Fruit fly (Drosophila melanogaster) whole organism, embryonic: ENCODE results near the gene CG1231.

Source experiments
- Atf6 ChIP-seq: fragments of 200-800 bp; sonication (Bioruptor generic); IDR thresholded peaks from 2 replicates; pipeline ENCODE4 v1.3.6; 2022; ENCODE audit warnings: missing biosample characterization, missing genetic modification characterization
- CG1024 ChIP-seq: fragments of 200-800 bp; sonication (Bioruptor generic); IDR thresholded peaks from 2 replicates; pipeline ENCODE4 v1.3.6; 2022; ENCODE audit warnings: missing biosample characterization, missing genetic modification characterization
- CG10274 ChIP-seq: fragments of 200-800 bp; sonication (Bioruptor generic); optimal IDR thresholded peaks from 3 replicates; lab custom pipeline; 2017; ENCODE audit warnings: missing biosample characterization, mild to moderate bottlenecking, missing genetic modification characterization
- CG10366 ChIP-seq: fragments of 200-800 bp; sonication (Bioruptor generic); IDR thresholded peaks from 2 replicates; pipeline ENCODE4 v1.3.6; 2022; ENCODE audit warnings: missing biosample characterization, missing genetic modification characterization
- CG12071 ChIP-seq: fragments of 200-800 bp; sonication (Bioruptor generic); optimal IDR thresholded peaks from 3 replicates; lab custom pipeline; 2018; ENCODE audit warnings: missing biosample characterization, mild to moderate bottlenecking, missing genetic modification characterization
- CG14860 ChIP-seq: fragments of 200-800 bp; sonication (Bioruptor generic); IDR thresholded peaks from 3 replicates; pipeline ENCODE4 v1.3.6; 2022; ENCODE audit warnings: missing biosample characterization, missing genetic modification characterization; ENCODE audit not compliant: partially characterized antibody
- CG15514 ChIP-seq: fragments of 200-800 bp; sonication (Bioruptor generic); optimal IDR thresholded peaks from 3 replicates; lab custom pipeline; 2017; ENCODE audit warnings: missing biosample characterization, missing genetic modification characterization, mild to moderate bottlenecking, moderate library complexity, missing genetic modification reagents
- CG16815 ChIP-seq: fragments of 200-800 bp; sonication (Bioruptor generic); optimal IDR thresholded peaks from 3 replicates; lab custom pipeline; 2017; ENCODE audit warnings: missing biosample characterization, mild to moderate bottlenecking, missing genetic modification characterization
- CG17912 ChIP-seq: fragments of 200-800 bp; sonication (Bioruptor generic); optimal IDR thresholded peaks from 2 replicates; lab custom pipeline; 2018; ENCODE audit warnings: missing biosample characterization, mild to moderate bottlenecking, missing genetic modification characterization
- CG1792 ChIP-seq: fragments of 200-800 bp; sonication (Bioruptor generic); optimal IDR thresholded peaks from 2 replicates; lab custom pipeline; 2016; ENCODE audit warnings: missing biosample characterization, missing genetic modification characterization
- CG18764 ChIP-seq: fragments of 200-800 bp; sonication (Bioruptor generic); optimal IDR thresholded peaks from 3 replicates; lab custom pipeline; 2016; ENCODE audit warnings: missing biosample characterization, missing genetic modification characterization
- CG30403 ChIP-seq: fragments of 200-800 bp; sonication (Bioruptor generic); optimal IDR thresholded peaks from 3 replicates; lab custom pipeline; 2016; ENCODE audit warnings: missing biosample characterization, missing genetic modification characterization
- CG3065 ChIP-seq: fragments of 200-800 bp; sonication (Bioruptor generic); optimal IDR thresholded peaks from 2 replicates; lab custom pipeline; 2016; ENCODE audit warnings: missing biosample characterization, missing genetic modification characterization
- CG32767 ChIP-seq: fragments of 200-800 bp; sonication (Bioruptor generic); IDR thresholded peaks from 2 replicates; pipeline ENCODE4 v1.3.6; 2022; ENCODE audit warnings: missing biosample characterization, missing genetic modification characterization
- CG33557 ChIP-seq: fragments of 200-800 bp; sonication (Bioruptor generic); optimal IDR thresholded peaks from 2 replicates; lab custom pipeline; 2019; ENCODE audit warnings: missing biosample characterization, mild to moderate bottlenecking, missing genetic modification characterization, moderate library complexity
- CG34224 ChIP-seq: fragments of 200-800 bp; sonication (Bioruptor generic); IDR thresholded peaks from 3 replicates; pipeline ENCODE4 v1.3.6; 2022; ENCODE audit warnings: missing biosample characterization, missing genetic modification characterization; ENCODE audit not compliant: partially characterized antibody
- CG3726 ChIP-seq: fragments of 200-800 bp; sonication (Bioruptor generic); IDR thresholded peaks from 3 replicates; pipeline ENCODE4, ENCODE4 v1.3.6; 2022; ENCODE audit warnings: missing biosample characterization, missing genetic modification characterization
- CG42726 ChIP-seq: fragments of 200-800 bp; sonication (Bioruptor generic); IDR thresholded peaks from 2 replicates; pipeline ENCODE4 v1.3.6; 2022; ENCODE audit warnings: missing biosample characterization, missing genetic modification characterization; ENCODE audit not compliant: partially characterized antibody
- CG4360 ChIP-seq: fragments of 200-800 bp; sonication (Bioruptor generic); IDR thresholded peaks from 2 replicates; pipeline ENCODE4 v1.3.6; 2022; ENCODE audit warnings: missing biosample characterization, missing genetic modification characterization
- CG6689 ChIP-seq: fragments of 200-800 bp; sonication (Bioruptor generic); IDR thresholded peaks from 2 replicates; pipeline ENCODE4 v1.3.6; 2022; ENCODE audit warnings: missing biosample characterization, missing genetic modification characterization
- CG6791 ChIP-seq: fragments of 200-800 bp; sonication (Bioruptor generic); IDR thresholded peaks from 3 replicates; pipeline ENCODE4 v1.3.6; 2022; ENCODE audit warnings: missing biosample characterization, missing genetic modification characterization; ENCODE audit not compliant: partially characterized antibody
- CG8089 ChIP-seq: fragments of 200-800 bp; sonication (Bioruptor generic); optimal IDR thresholded peaks from 3 replicates; lab custom pipeline; 2016; ENCODE audit warnings: missing biosample characterization, missing genetic modification characterization
- CG8388 ChIP-seq: fragments of 200-800 bp; sonication (Bioruptor generic); optimal IDR thresholded peaks from 2 replicates; lab custom pipeline; 2019; ENCODE audit warnings: missing biosample characterization, mild to moderate bottlenecking, missing genetic modification characterization, moderate library complexity
- CG9437 ChIP-seq: fragments of 200-800 bp; sonication (Bioruptor generic); optimal IDR thresholded peaks from 2 replicates; lab custom pipeline; 2018; ENCODE audit warnings: missing biosample characterization, mild to moderate bottlenecking, missing genetic modification characterization
- CG9797 ChIP-seq: fragments of 200-800 bp; sonication (Bioruptor generic); optimal IDR thresholded peaks from 3 replicates; lab custom pipeline; 2018; ENCODE audit warnings: missing biosample characterization, mild to moderate bottlenecking, missing genetic modification characterization
- Gsc ChIP-seq: fragments of 200-800 bp; sonication (Bioruptor generic); IDR thresholded peaks from 2 replicates; pipeline ENCODE4 v1.3.6; 2022; ENCODE audit warnings: missing biosample characterization, missing genetic modification characterization
- HmgZ ChIP-seq: fragments of 200-800 bp; sonication (Bioruptor generic); optimal IDR thresholded peaks from 2 replicates; lab custom pipeline; 2018; ENCODE audit warnings: missing biosample characterization, mild to moderate bottlenecking, missing genetic modification characterization
- Hmx ChIP-seq: fragments of 200-800 bp; sonication (Bioruptor generic); optimal IDR thresholded peaks from 2 replicates; lab custom pipeline; 2016; ENCODE audit warnings: missing biosample characterization, missing genetic modification characterization
- MBD-R2 ChIP-seq: fragments of 200-800 bp; sonication (Bioruptor generic); IDR thresholded peaks from 2 replicates; pipeline ENCODE4 v1.3.6; 2022; ENCODE audit warnings: missing biosample characterization, missing genetic modification characterization
- Mad ChIP-seq: fragments of 200-800 bp; sonication (Bioruptor generic); optimal IDR thresholded peaks from 2 replicates; lab custom pipeline; 2016; ENCODE audit warnings: missing biosample characterization, missing genetic modification characterization
- Nf-YC ChIP-seq: fragments of 200-800 bp; optimal IDR thresholded peaks from 3 replicates; lab custom pipeline; 2019; ENCODE audit warnings: missing biosample characterization, mild to moderate bottlenecking, missing genetic modification characterization, moderate library complexity
- Sry-δ ChIP-seq: fragments of 200-800 bp; sonication (Bioruptor generic); optimal IDR thresholded peaks from 2 replicates; lab custom pipeline; 2016; ENCODE audit warnings: missing biosample characterization, missing genetic modification characterization
- Stat92E ChIP-seq, 3 experiments: fragments of >200 bp in 2 of 3; fragments of 200-800 bp in 1 of 3; sonication (Bioruptor generic) in 1 of 3; optimal IDR thresholded peaks; 2 replicates each; lab custom pipeline; 2017 to 2019; ENCODE audit warnings: missing biosample characterization in 3 of 3, missing genetic modification characterization in 3 of 3, mild to moderate bottlenecking in 1 of 3, moderate library complexity in 1 of 3
- Usf ChIP-seq: fragments of 200-800 bp; sonication (Bioruptor generic); optimal IDR thresholded peaks from 2 replicates; lab custom pipeline; 2017; ENCODE audit warnings: missing genotype, missing biosample characterization, missing genetic modification characterization
- ato ChIP-seq: fragments of 200-800 bp; sonication (Bioruptor generic); IDR thresholded peaks from 2 replicates; pipeline ENCODE4 v1.3.6; 2022; ENCODE audit warnings: missing biosample characterization, missing genetic modification characterization; ENCODE audit not compliant: partially characterized antibody
- cato ChIP-seq: fragments of 200-800 bp; sonication (Bioruptor generic); optimal IDR thresholded peaks from 2 replicates; lab custom pipeline; 2016; ENCODE audit warnings: missing biosample characterization, missing genetic modification characterization, borderline replicate concordance
- crc ChIP-seq: fragments of 200-800 bp; sonication (Bioruptor generic); optimal IDR thresholded peaks from 2 replicates; lab custom pipeline; 2016; ENCODE audit warnings: missing biosample characterization, missing genetic modification characterization
- crp ChIP-seq, 2 experiments: fragments of 200-800 bp; sonication (Bioruptor generic); optimal IDR thresholded peaks; 2 replicates in 1 of 2; 3 replicates in 1 of 2; lab custom pipeline; 2017; ENCODE audit warnings: missing biosample characterization in 2 of 2, missing genetic modification characterization in 2 of 2, mild to moderate bottlenecking in 1 of 2, moderate library complexity in 1 of 2
- dimm ChIP-seq: fragments of 200-800 bp; sonication (Bioruptor generic); IDR thresholded peaks from 2 replicates; pipeline ENCODE4 v1.3.6; 2022; ENCODE audit warnings: missing biosample characterization, missing genetic modification characterization
- emc ChIP-seq: fragments of 200-800 bp; sonication (Bioruptor generic); optimal IDR thresholded peaks from 2 replicates; lab custom pipeline; 2016; ENCODE audit warnings: missing biosample characterization, missing genetic modification characterization
- gsb-n ChIP-seq: fragments of 200-800 bp; sonication (Bioruptor generic); optimal IDR thresholded peaks from 3 replicates; lab custom pipeline; 2018; ENCODE audit warnings: missing biosample characterization, mild to moderate bottlenecking, missing genetic modification characterization
- her ChIP-seq: fragments of 200-800 bp; sonication (Bioruptor generic); optimal IDR thresholded peaks from 2 replicates; lab custom pipeline; 2016; ENCODE audit warnings: missing biosample characterization, missing genetic modification characterization
- kay ChIP-seq: fragments of 200-800 bp; sonication (Bioruptor generic); optimal IDR thresholded peaks from 2 replicates; lab custom pipeline; 2016; ENCODE audit warnings: missing biosample characterization, missing genetic modification characterization
- mirr ChIP-seq: fragments of 200-800 bp; sonication (Bioruptor generic); optimal IDR thresholded peaks from 3 replicates; lab custom pipeline; 2018; ENCODE audit warnings: missing biosample characterization, mild to moderate bottlenecking, missing genetic modification characterization
- pfk ChIP-seq: fragments of 200-800 bp; sonication (Bioruptor generic); optimal IDR thresholded peaks from 2 replicates; lab custom pipeline; 2018; ENCODE audit warnings: missing biosample characterization, mild to moderate bottlenecking, missing genetic modification characterization, moderate library complexity
- pita ChIP-seq: fragments of 200-800 bp; sonication (Bioruptor generic); optimal IDR thresholded peaks from 2 replicates; lab custom pipeline; 2017; ENCODE audit warnings: missing biosample characterization, mild to moderate bottlenecking, missing genetic modification characterization
- ro ChIP-seq: fragments of 200-800 bp; sonication (Bioruptor generic); IDR thresholded peaks from 2 replicates; pipeline ENCODE4 v1.3.6; 2022; ENCODE audit warnings: missing biosample characterization, missing genetic modification characterization
- sd ChIP-seq: fragments of 200-800 bp; sonication (Bioruptor generic); optimal IDR thresholded peaks from 3 replicates; lab custom pipeline; 2018; ENCODE audit warnings: missing biosample characterization, mild to moderate bottlenecking, missing genetic modification characterization, moderate library complexity
- toy ChIP-seq: fragments of 200-800 bp; sonication (Bioruptor generic); IDR thresholded peaks from 2 replicates; pipeline ENCODE4 v1.3.6; 2022; ENCODE audit warnings: missing biosample characterization, missing genetic modification characterization

The CG1231 gene

dm6 chr3L:347641-348405 lies 8.4 kb upstream of the CG1231 start (continued):
- TF ChIP-seq ato (GFP tag; lab: Robert Waterston, UW) (no peak), CG8089 (GFP tag; lab: Kevin White, UChicago) (peak; percentile 73), CG6791 (no peak), HmgZ (tag; lab: Kevin White, UChicago) (no peak), CG4360 (GFP tag; lab: Robert Waterston, UW) (no peak), CG9437 (GFP tag; lab: Kevin White, UChicago) (peak; percentile 40), mirr (no peak), CG12071 (GFP tag; lab: Kevin White, UChicago) (peak; percentile 60), Sry-δ (GFP tag; lab: Kevin White, UChicago) (no peak), pita (GFP tag; lab: Kevin White, UChicago) (no peak), CG18764 (peak; percentile 61), CG3726 (GFP tag; lab: Robert Waterston, UW) (0 out of 3 replicates have a peak, but pooled peaks have one; percentile 44), CG33557 (GFP tag; lab: Kevin White, UChicago) (peak; percentile 59), CG6689 (GFP tag; lab: Robert Waterston, UW) (peak; percentile 54), CG10274 (GFP tag; lab: Kevin White, UChicago) (no peak), Stat92E (GFP tag; optimal IDR thresholded peaks at IDR 0.05; lab: Kevin White, UChicago) (no peak), CG16815 (peak; percentile 67), kay (GFP tag; lab: Kevin White, UChicago) (peak; percentile 63), Usf (no peak), CG42726 (no peak), CG1792 (GFP tag; lab: Kevin White, UChicago) (peak; percentile 61), pfk (GFP tag; lab: Kevin White, UChicago) (no peak), cato (GFP tag; lab: Kevin White, UChicago) (peak; percentile 58), crc (GFP tag; lab: Kevin White, UChicago) (peak; percentile 13), gsb-n (tag; lab: Kevin White, UChicago) (peak; percentile 67), CG15514 (GFP tag; lab: Kevin White, UChicago) (peak; percentile 21), CG1024 (peak; percentile 80), CG30403 (peak; percentile 77), emc (GFP tag; lab: Kevin White, UChicago) (peak; percentile 28), sd (no peak), MBD-R2 (GFP tag; lab: Robert Waterston, UW) (no peak), Nf-YC (no peak), CG9797 (GFP tag; lab: Kevin White, UChicago) (no peak), CG8388 (peak; percentile 65), Mad (peak; percentile 71), CG10366 (GFP tag; lab: Robert Waterston, UW) (peak; percentile 74), CG14860 (GFP tag; lab: Robert Waterston, UW) (no peak), Hmx (no peak), Atf6 (GFP tag; lab: Robert Waterston, UW) (peak; percentile 30; the same call in 1 of the 2 replicates), Gsc (GFP tag; lab: Robert Waterston, UW) (no peak), dimm (GFP tag; lab: Robert Waterston, UW) (no peak), CG34224 (GFP tag; lab: Robert Waterston, UW) (no peak), CG32767 (GFP tag; lab: Robert Waterston, UW) (peak; percentile 55; the same call in 1 of the 2 replicates), her (GFP tag; lab: Kevin White, UChicago) (peak; percentile 72), crp (GFP tag; optimal IDR thresholded peaks at IDR 0.05; lab: Kevin White, UChicago) (peak in 1 of 2 experiments; percentile 50), ro (GFP tag; lab: Robert Waterston, UW) (0 out of 2 replicates have a peak, but pooled peaks have one; percentile 18), CG17912 (GFP tag; lab: Kevin White, UChicago) (peak; percentile 15), toy (GFP tag; lab: Robert Waterston, UW) (no peak), CG3065 (GFP tag; lab: Kevin White, UChicago) (peak; percentile 43)
